Worm (Caenorhabditis elegans) whole organism, young adult: ENCODE data around the gene mup-4.

Experiments
- akir-1 ChIP-seq: fragments of 200-800 bp; sonication (Bioruptor generic); optimal IDR thresholded peaks from 2 replicates; lab custom pipeline; 2018; ENCODE audit warnings: mild to moderate bottlenecking, missing genetic modification characterization, moderate library complexity, missing compliant biosample characterization
- ama-1 ChIP-seq, 3 experiments: fragments of 150-350 bp in 1 of 3; sonication (generic microtip) in 2 of 3; optimal IDR thresholded peaks; 2 replicates each; lab custom pipeline; 2014 to 2018; ENCODE audit warnings: missing biosample characterization in 2 of 3, missing genetic modification characterization in 2 of 3, missing genetic modification reagents in 2 of 3
- attf-3 ChIP-seq: fragments of 200-800 bp; sonication (Bioruptor generic); conservative IDR thresholded peaks from 2 replicates; pipeline ENCODE4 v1.3.6; 2022; ENCODE audit warnings: missing genetic modification reagents, missing genetic modification characterization, missing compliant biosample characterization
- nfya-2 ChIP-seq: fragments of 200-800 bp; sonication (Bioruptor generic); IDR thresholded peaks from 2 replicates; pipeline ENCODE4 v1.3.6; 2022; ENCODE audit warnings: missing genetic modification reagents, missing genetic modification characterization, missing compliant biosample characterization
- nhr-90 ChIP-seq: sonication (generic microtip); optimal IDR thresholded peaks from 2 replicates; lab custom pipeline; 2016; ENCODE audit warnings: missing genotype, mild to moderate bottlenecking, missing genetic modification characterization, missing compliant biosample characterization
- pbrm-1 ChIP-seq: fragments of 200-800 bp; sonication (Bioruptor generic); IDR thresholded peaks from 2 replicates; pipeline ENCODE4 v1.3.6; 2022; ENCODE audit warnings: missing genetic modification reagents, missing genetic modification characterization, missing compliant biosample characterization
- sea-2 ChIP-seq: fragments of 200-800 bp; sonication (Bioruptor generic); IDR thresholded peaks from 2 replicates; pipeline ENCODE4 v1.3.6; 2022; ENCODE audit warnings: missing genetic modification characterization, missing compliant biosample characterization
- ztf-22 ChIP-seq: fragments of 200-800 bp; sonication (Bioruptor generic); optimal IDR thresholded peaks from 2 replicates; lab custom pipeline; 2018; ENCODE audit warnings: mild to moderate bottlenecking, missing genetic modification characterization, moderate library complexity, missing compliant biosample characterization

- TF ChIP-seq pbrm-1 (GFP tag; lab: Robert Waterston, UW) (no peak), akir-1 (GFP tag; lab: Kevin White, UChicago) (no peak), nfya-2 (GFP tag; lab: Robert Waterston, UW) (no peak), sea-2 (no peak), attf-3 (GFP tag; lab: Robert Waterston, UW) (no peak), nhr-90 (tag; lab: Kevin White, UChicago) (no peak), ama-1 (optimal IDR thresholded peaks at IDR 0.05; lab: Kevin White, UChicago) (no peak), ama-1 (GFP tag; optimal IDR thresholded peaks at IDR 0.05; lab: Kevin White, UChicago) (no peak), ztf-22 (no peak)
These were observed 44.1 kb upstream of the mup-4 start for ce11 chrIII:7533012-7533411.
